Worm (Caenorhabditis elegans) whole organism, late embryonic: ENCODE results near the gene ceh-48.

ENCODE experiments used
- K02D7.2 ChIP-seq: sonication (generic microtip); optimal IDR thresholded peaks from 2 replicates; lab custom pipeline; 2017; ENCODE audit warnings: mild to moderate bottlenecking, missing genetic modification characterization, missing compliant biosample characterization
- T23F11.4 ChIP-seq: fragments of 200-800 bp; sonication (Bioruptor generic); optimal IDR thresholded peaks from 2 replicates; lab custom pipeline; 2018; ENCODE audit warnings: mild to moderate bottlenecking, missing genetic modification characterization, missing compliant biosample characterization
- ahr-1 ChIP-seq: sonication (generic microtip); optimal IDR thresholded peaks from 2 replicates; lab custom pipeline; 2016; ENCODE audit warnings: missing genetic modification characterization, missing compliant biosample characterization
- ama-1 ChIP-seq: fragments of 150-350 bp; optimal IDR thresholded peaks from 2 replicates; lab custom pipeline; 2014
- ceh-18 ChIP-seq: sonication (generic microtip); optimal IDR thresholded peaks from 2 replicates; lab custom pipeline; 2016; ENCODE audit warnings: missing genetic modification characterization, missing compliant biosample characterization
- ceh-48 ChIP-seq: sonication (generic microtip); optimal IDR thresholded peaks from 2 replicates; lab custom pipeline; 2016; ENCODE audit warnings: missing genetic modification characterization, inconsistent platforms, missing compliant biosample characterization
- dmd-4 ChIP-seq: sonication (generic microtip); optimal IDR thresholded peaks from 2 replicates; lab custom pipeline; 2016; ENCODE audit warnings: borderline replicate concordance, missing genetic modification characterization, missing compliant biosample characterization
- dve-1 ChIP-seq: sonication (generic microtip); optimal IDR thresholded peaks from 2 replicates; lab custom pipeline; 2017; ENCODE audit warnings: antibody characterized with exemption, mild to moderate bottlenecking, missing genetic modification characterization, missing compliant biosample characterization
- ets-4 ChIP-seq: sonication (generic microtip); optimal IDR thresholded peaks from 2 replicates; lab custom pipeline; 2016; ENCODE audit warnings: missing genetic modification characterization, missing compliant biosample characterization
- fkh-10 ChIP-seq: fragments of 150-350 bp; optimal IDR thresholded peaks from 2 replicates; lab custom pipeline; 2014; ENCODE audit warnings: missing biosample characterization, missing genetic modification reagents, missing genetic modification characterization
- gmeb-2 ChIP-seq: sonication (generic microtip); optimal IDR thresholded peaks from 2 replicates; lab custom pipeline; 2016; ENCODE audit warnings: missing genetic modification characterization, inconsistent platforms, missing compliant biosample characterization
- pha-2 ChIP-seq: sonication (generic microtip); optimal IDR thresholded peaks from 2 replicates; lab custom pipeline; 2017; ENCODE audit warnings: mild to moderate bottlenecking, missing genetic modification characterization, missing compliant biosample characterization
- pqm-1 ChIP-seq: sonication (generic microtip); optimal IDR thresholded peaks from 2 replicates; lab custom pipeline; 2016; ENCODE audit warnings: missing genetic modification characterization, missing compliant biosample characterization
- pros-1 ChIP-seq: fragments of 150-350 bp; optimal IDR thresholded peaks from 2 replicates; lab custom pipeline; 2014; ENCODE audit warnings: missing biosample characterization, missing genetic modification reagents, missing genetic modification characterization

DNA sequence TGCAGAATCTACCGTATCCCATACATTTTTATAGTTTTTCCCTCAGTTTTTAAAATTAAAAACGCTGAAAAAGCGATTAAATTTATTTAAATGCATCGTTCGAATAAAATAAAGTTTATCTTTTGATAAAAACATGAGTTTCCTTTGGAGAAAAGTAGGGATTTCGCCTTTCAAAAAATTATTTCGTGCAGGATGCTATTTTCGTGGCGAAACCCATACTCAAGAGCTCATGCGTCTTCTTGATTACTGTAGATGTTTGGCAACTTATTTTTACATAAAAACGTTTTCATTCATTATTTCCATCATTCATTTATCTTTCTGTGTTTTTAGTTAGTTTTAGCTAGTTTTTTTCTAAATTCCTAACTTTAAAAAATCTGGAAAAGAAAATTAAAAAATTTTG is 22.0 kb upstream of the ceh-48 start:
- TF ChIP-seq pha-2 (tag; lab: Kevin White, UChicago) (no peak), ahr-1 (tag; lab: Kevin White, UChicago) (no peak), ama-1 (lab: Kevin White, UChicago) (no peak), K02D7.2 (tag; lab: Kevin White, UChicago) (no peak), fkh-10 (GFP tag; lab: Kevin White, UChicago) (no peak), T23F11.4 (no peak), dve-1 (tag; lab: Kevin White, UChicago) (no peak), pqm-1 (tag; lab: Kevin White, UChicago) (no peak), pros-1 (tag; lab: Kevin White, UChicago) (no peak), gmeb-2 (no peak), ceh-18 (tag; lab: Kevin White, UChicago) (no peak), dmd-4 (tag; lab: Kevin White, UChicago) (no peak), ceh-48 (tag; lab: Kevin White, UChicago) (no peak), ets-4 (tag; lab: Kevin White, UChicago) (no peak)
